Worm (Caenorhabditis elegans): ENCODE results near the gene mom-2.

ce11 chrV:8345436-8345835, 10.4 kb upstream of the mom-2 start, which contains the start of gene C08D8.1:
- TF ChIP-seq ztf-4 (tag; optimal IDR thresholded peaks at IDR 0.05) (no peak), pha-4 (tag; optimal IDR thresholded peaks at IDR 0.05) (no peak), skn-1 (tag; optimal IDR thresholded peaks at IDR 0.05) (no peak), egl-27 (tag; optimal IDR thresholded peaks at IDR 0.05) (no peak), ceh-28 (tag; optimal IDR thresholded peaks at IDR 0.05) (no peak), nhr-28 (tag; optimal IDR thresholded peaks at IDR 0.05) (no peak), ceh-82 (tag; optimal IDR thresholded peaks at IDR 0.05) (no peak), unc-62 (GFP tag; optimal IDR thresholded peaks at IDR 0.05) (no peak), ztf-11 (tag; optimal IDR thresholded peaks at IDR 0.05) (no peak), snpc-4 (tag; optimal IDR thresholded peaks at IDR 0.05) (no peak)
